Worm (Caenorhabditis elegans): ENCODE data around the gene Y47D3A.1.

Gene Y47D3A.1

DNA sequence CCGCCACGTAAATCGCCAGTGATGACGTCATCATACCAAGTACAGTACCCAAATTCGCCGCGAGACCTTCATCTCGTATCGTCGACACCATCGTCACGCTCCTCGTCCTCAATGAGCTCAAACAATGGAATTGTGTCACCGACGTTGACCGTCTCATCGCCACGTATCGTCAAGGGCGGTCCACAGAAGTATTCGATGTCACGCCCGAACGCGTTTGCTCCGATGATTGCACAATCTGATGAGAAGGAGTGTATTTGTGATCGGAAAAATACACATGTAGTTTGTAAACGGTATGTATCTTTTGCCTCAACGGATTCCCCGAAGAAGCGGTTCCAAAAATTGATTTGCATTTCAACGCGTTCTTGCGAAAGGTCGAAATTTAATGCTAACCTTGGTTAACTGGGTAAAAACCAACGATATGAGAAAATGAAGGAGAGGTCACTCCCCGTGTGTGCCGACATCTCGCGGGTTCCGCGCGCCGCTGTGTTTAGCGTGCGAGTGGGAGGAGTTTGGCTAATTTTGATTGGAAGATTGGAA is 51.5 kb downstream of the Y47D3A.1 start (continued):
- TF ChIP-seq dpl-1 (GFP tag; optimal IDR thresholded peaks at IDR 0.05) (peak in 2 of 3 experiments; percentile 3 to 23), aly-2 (tag; optimal IDR thresholded peaks at IDR 0.05) (no peak), nhr-85 (tag) (peak; percentile 86), rnt-1 (tag; optimal IDR thresholded peaks at IDR 0.05) (peak; percentile 64), C34B4.2 (tag; optimal IDR thresholded peaks at IDR 0.05) (no peak)

Measured in whole organism, L1 larva.